Worm (Caenorhabditis elegans) whole organism, L1 larva: ENCODE results near the gene cal-1.

Experiments used
- C04F5.9 ChIP-seq: sonication (generic microtip); optimal IDR thresholded peaks from 2 replicates; lab custom pipeline; 2016; ENCODE audit warnings: missing genetic modification characterization, missing compliant biosample characterization
- F16B12.6 ChIP-seq: fragments of 150-350 bp; optimal IDR thresholded peaks from 2 replicates; lab custom pipeline; 2014; ENCODE audit warnings: missing biosample characterization, missing genetic modification characterization
- aha-1 ChIP-seq: fragments of 150-350 bp; optimal IDR thresholded peaks from 2 replicates; lab custom pipeline; 2014; ENCODE audit warnings: missing biosample characterization, missing genetic modification characterization
- alr-1 ChIP-seq: fragments of 200-800 bp; sonication (Bioruptor generic); optimal IDR thresholded peaks from 2 replicates; lab custom pipeline; 2018; ENCODE audit warnings: borderline replicate concordance, mild to moderate bottlenecking, missing genetic modification characterization, missing compliant biosample characterization
- aly-2 ChIP-seq: fragments of 150-350 bp; optimal IDR thresholded peaks from 2 replicates; lab custom pipeline; 2014; ENCODE audit warnings: missing biosample characterization, missing genetic modification characterization
- ceh-63 ChIP-seq: fragments of 200-800 bp; sonication (Bioruptor generic); optimal IDR thresholded peaks from 2 replicates; lab custom pipeline; 2018; ENCODE audit warnings: mild to moderate bottlenecking, missing genetic modification characterization, missing compliant biosample characterization
- ceh-8 ChIP-seq: fragments of 200-800 bp; sonication (Bioruptor generic); optimal IDR thresholded peaks from 2 replicates; lab custom pipeline; 2018; ENCODE audit warnings: mild to moderate bottlenecking, missing genetic modification characterization, moderate library complexity, missing compliant biosample characterization
- ceh-82 ChIP-seq, 3 experiments: fragments of 150-350 bp in 1 of 3; sonication (generic microtip) in 2 of 3; optimal IDR thresholded peaks; 2 replicates each; lab custom pipeline; 2014 to 2017; ENCODE audit warnings: missing biosample characterization in 3 of 3, missing genetic modification characterization in 3 of 3
- dsc-1 ChIP-seq: sonication (generic microtip); optimal IDR thresholded peaks from 2 replicates; lab custom pipeline; 2016; ENCODE audit warnings: mild to moderate bottlenecking, missing genetic modification characterization, missing compliant biosample characterization
- efl-1 ChIP-seq, 4 experiments: fragments of 150-350 bp; optimal IDR thresholded peaks in 3 of 4; peaks in 1 of 4; 1 replicate in 1 of 4; 2 replicates in 3 of 4; lab custom pipeline; 2014; ENCODE audit warnings: missing biosample characterization in 2 of 4, missing genetic modification characterization in 2 of 4, missing genetic modification reagents in 2 of 4
- efl-3 ChIP-seq: fragments of 200-800 bp; sonication (Bioruptor generic); optimal IDR thresholded peaks from 2 replicates; lab custom pipeline; 2018; ENCODE audit warnings: mild to moderate bottlenecking, missing genetic modification characterization, missing compliant biosample characterization
- egl-13 ChIP-seq: sonication (generic microtip); optimal IDR thresholded peaks from 2 replicates; lab custom pipeline; 2016; ENCODE audit warnings: missing genotype, missing genetic modification reagents, missing genetic modification characterization, missing compliant biosample characterization
- elt-2 ChIP-seq: sonication (generic microtip); optimal IDR thresholded peaks from 2 replicates; lab custom pipeline; 2016; ENCODE audit warnings: missing genetic modification characterization, mild to moderate bottlenecking, inconsistent platforms, missing compliant biosample characterization, missing genetic modification reagents
- elt-3 ChIP-seq, 6 experiments: fragments of 150-350 bp in 1 of 6; sonication (generic microtip); optimal IDR thresholded peaks; 2 replicates each; lab custom pipeline; 2017 to 2018; ENCODE audit warnings: missing biosample characterization in 6 of 6, missing genetic modification characterization in 6 of 6, inconsistent platforms in 1 of 6
- fkh-10 ChIP-seq: sonication (generic microtip); optimal IDR thresholded peaks from 2 replicates; lab custom pipeline; 2017; ENCODE audit warnings: missing biosample characterization, missing genetic modification reagents, missing genetic modification characterization
- fkh-8 ChIP-seq: sonication (generic microtip); optimal IDR thresholded peaks from 2 replicates; lab custom pipeline; 2016; ENCODE audit warnings: mild to moderate bottlenecking, missing genetic modification characterization, missing compliant biosample characterization
- fos-1 ChIP-seq: fragments of 150-350 bp; optimal IDR thresholded peaks from 2 replicates; lab custom pipeline; 2014; ENCODE audit warnings: missing biosample characterization, missing genetic modification characterization
- grh-1 ChIP-seq: fragments of 200-800 bp; sonication (Bioruptor generic); IDR thresholded peaks from 2 replicates; pipeline ENCODE4 v1.3.6; 2022; ENCODE audit warnings: missing genetic modification reagents, missing genetic modification characterization, missing compliant biosample characterization
- hpl-2 ChIP-seq: fragments of 150-350 bp; optimal IDR thresholded peaks from 2 replicates; lab custom pipeline; 2014; ENCODE audit warnings: missing biosample characterization, missing genetic modification reagents, missing genetic modification characterization
- isw-1 ChIP-seq: fragments of 200-800 bp; sonication (Bioruptor generic); IDR thresholded peaks from 2 replicates; pipeline ENCODE4 v1.3.6; 2022; ENCODE audit warnings: missing genetic modification characterization, missing compliant biosample characterization
- jun-1 ChIP-seq: fragments of 150-350 bp; optimal IDR thresholded peaks from 2 replicates; lab custom pipeline; 2014; ENCODE audit warnings: missing biosample characterization, missing genetic modification reagents, missing genetic modification characterization
- lin-14 ChIP-seq: fragments of 200-800 bp; sonication (Bioruptor generic); optimal IDR thresholded peaks from 2 replicates; lab custom pipeline; 2018; ENCODE audit warnings: mild to moderate bottlenecking, missing genetic modification characterization, moderate library complexity, missing compliant biosample characterization
- lin-15B ChIP-seq: fragments of 150-350 bp; sonication (generic microtip); optimal IDR thresholded peaks from 3 replicates; lab custom pipeline; 2014; ENCODE audit warnings: missing biosample characterization, missing genetic modification characterization
- lin-35 ChIP-seq, 2 experiments: fragments of 150-350 bp; optimal IDR thresholded peaks; 2 replicates each; lab custom pipeline; 2014; ENCODE audit warnings: missing biosample characterization in 2 of 2, missing genetic modification characterization in 2 of 2, missing genetic modification reagents in 2 of 2
- lin-39 ChIP-seq: fragments of 150-350 bp; optimal IDR thresholded peaks from 2 replicates; lab custom pipeline; 2014; ENCODE audit warnings: missing biosample characterization, missing genetic modification reagents, missing genetic modification characterization
- lsy-2 ChIP-seq, 2 experiments: fragments of 150-350 bp; optimal IDR thresholded peaks; 2 replicates each; lab custom pipeline; 2014; ENCODE audit warnings: missing biosample characterization in 2 of 2, missing genetic modification characterization in 2 of 2
- mab-9 ChIP-seq: fragments of 200-800 bp; sonication (Bioruptor generic); IDR thresholded peaks from 2 replicates; pipeline ENCODE4 v1.3.6; 2022; ENCODE audit warnings: missing genetic modification reagents, missing genetic modification characterization, missing compliant biosample characterization
- mef-2 ChIP-seq: fragments of 150-350 bp; optimal IDR thresholded peaks from 2 replicates; lab custom pipeline; 2014; ENCODE audit warnings: missing biosample characterization, missing genetic modification characterization
- mep-1 ChIP-seq: fragments of 150-350 bp; optimal IDR thresholded peaks from 2 replicates; lab custom pipeline; 2014; ENCODE audit warnings: missing biosample characterization, missing genetic modification characterization
- nhr-11 ChIP-seq: fragments of 150-350 bp; optimal IDR thresholded peaks from 2 replicates; lab custom pipeline; 2014; ENCODE audit warnings: missing biosample characterization, missing genetic modification characterization
- nhr-20 ChIP-seq: sonication (generic microtip); optimal IDR thresholded peaks from 2 replicates; lab custom pipeline; 2016; ENCODE audit warnings: mild to moderate bottlenecking, missing genetic modification characterization, missing compliant biosample characterization
- nhr-237 ChIP-seq: fragments of 150-350 bp; optimal IDR thresholded peaks from 2 replicates; lab custom pipeline; 2014; ENCODE audit warnings: missing biosample characterization, missing genetic modification characterization
- nhr-47 ChIP-seq: sonication (generic microtip); optimal IDR thresholded peaks from 2 replicates; lab custom pipeline; 2016; ENCODE audit warnings: mild to moderate bottlenecking, missing genetic modification characterization, moderate library complexity, missing compliant biosample characterization
- nhr-76 ChIP-seq: sonication (generic microtip); optimal IDR thresholded peaks from 2 replicates; lab custom pipeline; 2017; ENCODE audit warnings: missing biosample characterization, missing genetic modification characterization
- nhr-77 ChIP-seq: fragments of 150-350 bp; optimal IDR thresholded peaks from 2 replicates; lab custom pipeline; 2014; ENCODE audit warnings: missing biosample characterization, missing genetic modification characterization
- nhr-84 ChIP-seq: sonication (generic microtip); optimal IDR thresholded peaks from 2 replicates; lab custom pipeline; 2017; ENCODE audit warnings: missing biosample characterization, missing genetic modification characterization
- pag-3 ChIP-seq: sonication (generic microtip); optimal IDR thresholded peaks from 2 replicates; lab custom pipeline; 2017; ENCODE audit warnings: missing genetic modification characterization, mild to moderate bottlenecking, missing compliant biosample characterization, antibody characterized with exemption, borderline replicate concordance; ENCODE audit not compliant: insufficient read depth
- pax-3 ChIP-seq: fragments of 200-800 bp; sonication (Bioruptor generic); optimal IDR thresholded peaks from 2 replicates; lab custom pipeline; 2018; ENCODE audit warnings: mild to moderate bottlenecking, missing genetic modification characterization, moderate library complexity, missing compliant biosample characterization
- rnt-1 ChIP-seq: sonication (generic microtip); optimal IDR thresholded peaks from 2 replicates; lab custom pipeline; 2016; ENCODE audit warnings: mild to moderate bottlenecking, missing genetic modification characterization, moderate library complexity, missing compliant biosample characterization
- snpc-4 ChIP-seq: fragments of 150-350 bp; optimal IDR thresholded peaks from 2 replicates; lab custom pipeline; 2014; ENCODE audit warnings: missing biosample characterization, missing genetic modification characterization
- snu-23 ChIP-seq: sonication (generic microtip); optimal IDR thresholded peaks from 2 replicates; lab custom pipeline; 2016; ENCODE audit warnings: missing genetic modification characterization, missing compliant biosample characterization
- sox-4 ChIP-seq: sonication (generic microtip); optimal IDR thresholded peaks from 2 replicates; lab custom pipeline; 2016; ENCODE audit warnings: missing genetic modification characterization, missing compliant biosample characterization
- sup-37 ChIP-seq: fragments of 200-800 bp; sonication (Bioruptor generic); optimal IDR thresholded peaks from 2 replicates; lab custom pipeline; 2018; ENCODE audit warnings: mild to moderate bottlenecking, missing genetic modification characterization, missing compliant biosample characterization
- swsn-7 ChIP-seq: sonication (generic microtip); optimal IDR thresholded peaks from 2 replicates; lab custom pipeline; 2016; ENCODE audit warnings: missing genetic modification characterization, missing compliant biosample characterization
- tlp-1 ChIP-seq: fragments of 150-350 bp; optimal IDR thresholded peaks from 2 replicates; lab custom pipeline; 2014; ENCODE audit warnings: missing biosample characterization, missing genetic modification characterization
- unc-62 ChIP-seq: fragments of 150-350 bp; optimal IDR thresholded peaks from 2 replicates; lab custom pipeline; 2014; ENCODE audit warnings: missing biosample characterization, missing genetic modification reagents, missing genetic modification characterization
- unc-86 ChIP-seq: sonication (generic microtip); optimal IDR thresholded peaks from 2 replicates; lab custom pipeline; 2016; ENCODE audit warnings: missing genetic modification characterization, missing compliant biosample characterization
- unc-98 ChIP-seq: fragments of 200-800 bp; sonication (Bioruptor generic); IDR thresholded peaks from 2 replicates; pipeline ENCODE4 v1.3.6; 2022; ENCODE audit warnings: missing genetic modification characterization, missing compliant biosample characterization
- vab-15 ChIP-seq: sonication (generic microtip); optimal IDR thresholded peaks from 2 replicates; lab custom pipeline; 2017; ENCODE audit warnings: missing genotype, mild to moderate bottlenecking, missing genetic modification characterization, missing compliant biosample characterization
- xbp-1 ChIP-seq: sonication (generic microtip); optimal IDR thresholded peaks from 2 replicates; lab custom pipeline; 2016; ENCODE audit warnings: missing genetic modification characterization, missing compliant biosample characterization
- ztf-4 ChIP-seq: fragments of 150-350 bp; optimal IDR thresholded peaks from 2 replicates; lab custom pipeline; 2014; ENCODE audit warnings: missing biosample characterization, missing genetic modification characterization

The cal-1 gene

DNA sequence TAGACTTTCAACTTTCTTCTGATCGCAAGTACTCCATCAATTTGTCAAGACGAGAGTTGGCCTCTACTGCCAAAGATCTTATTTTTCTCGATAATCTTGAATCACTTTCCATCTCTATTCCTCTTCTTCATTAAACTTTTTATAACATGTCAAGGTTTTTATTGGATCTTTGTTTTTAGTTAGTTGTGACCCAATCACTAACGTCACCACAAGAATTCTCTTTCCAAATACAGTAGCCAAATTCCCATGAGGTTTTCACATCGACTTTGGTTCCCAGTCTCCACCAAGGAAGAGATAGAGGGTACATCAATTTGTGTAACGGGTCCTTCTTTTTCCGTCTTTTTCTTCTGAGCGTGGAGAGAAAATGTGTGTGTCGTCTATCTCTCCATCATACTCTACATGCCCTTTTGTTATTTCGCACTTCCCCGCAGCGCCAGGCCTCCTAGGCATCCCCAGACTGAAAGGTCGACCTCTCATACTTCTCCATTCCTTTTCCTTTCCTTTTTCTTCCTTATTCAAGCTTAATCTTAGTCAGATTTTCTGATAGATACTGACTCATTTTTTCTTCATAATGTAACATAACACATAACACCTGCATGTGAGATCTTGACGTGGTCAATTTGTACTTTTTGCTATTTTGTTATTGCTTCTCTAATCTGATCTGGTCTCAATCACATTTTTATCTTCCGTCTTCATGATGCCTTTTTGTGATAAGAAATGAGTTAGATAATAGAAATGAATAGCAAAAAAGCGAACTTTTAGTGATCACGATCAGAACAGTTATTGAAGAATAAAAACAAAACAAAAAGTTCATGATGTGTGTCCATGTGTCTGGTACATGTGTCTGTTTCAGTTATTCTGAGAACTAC lies 22.2 kb upstream of the cal-1 start:
- TF ChIP-seq pag-3 (tag; lab: Kevin White, UChicago) (no peak), efl-3 (GFP tag; lab: Kevin White, UChicago) (no peak), vab-15 (tag; lab: Kevin White, UChicago) (no peak), nhr-20 (tag; lab: Kevin White, UChicago) (no peak), mef-2 (no peak), hpl-2 (GFP tag; lab: Kevin White, UChicago) (no peak), pax-3 (tag; lab: Kevin White, UChicago) (no peak), nhr-77 (tag; lab: Kevin White, UChicago) (no peak), fkh-10 (GFP tag; lab: Kevin White, UChicago) (no peak), lin-14 (GFP tag; lab: Kevin White, UChicago) (peak; percentile 67), fos-1 (tag; lab: Kevin White, UChicago) (no peak), fkh-8 (no peak), snpc-4 (tag; lab: Kevin White, UChicago) (no peak), lin-39 (no peak), mab-9 (GFP tag; lab: Robert Waterston, UW) (no peak), lin-35 (GFP tag; optimal IDR thresholded peaks at IDR 0.05; lab: Kevin White, UChicago) (peak in 1 of 2 experiments; percentile 9), mep-1 (tag; lab: Kevin White, UChicago) (peak; percentile 45), swsn-7 (tag; lab: Kevin White, UChicago) (no peak), unc-98 (GFP tag; lab: Robert Waterston, UW) (no peak), aly-2 (tag; lab: Kevin White, UChicago) (no peak), F16B12.6 (tag; lab: Kevin White, UChicago) (no peak), rnt-1 (tag; lab: Kevin White, UChicago) (peak; percentile 9), lsy-2 (tag; optimal IDR thresholded peaks at IDR 0.05; lab: Kevin White, UChicago) (peak in 1 of 2 experiments; percentile 26), lin-15B (tag; lab: Kevin White, UChicago) (no peak), tlp-1 (tag; lab: Kevin White, UChicago) (no peak), ceh-8 (GFP tag; lab: Kevin White, UChicago) (no peak), snu-23 (GFP tag; lab: Kevin White, UChicago) (no peak), xbp-1 (tag; lab: Kevin White, UChicago) (no peak), elt-2 (tag; lab: Kevin White, UChicago) (no peak), egl-13 (tag; lab: Kevin White, UChicago) (no peak), C04F5.9 (tag; lab: Kevin White, UChicago) (no peak), ceh-63 (GFP tag; lab: Kevin White, UChicago) (no peak), nhr-47 (no peak), ztf-4 (tag; lab: Kevin White, UChicago) (no peak), sox-4 (tag; lab: Kevin White, UChicago) (no peak), aha-1 (tag; lab: Kevin White, UChicago) (no peak), ceh-82 (tag; optimal IDR thresholded peaks at IDR 0.05; lab: Kevin White, UChicago) (peak in 1 of 3 experiments; percentile 19), alr-1 (tag; lab: Kevin White, UChicago) (no peak), efl-1 (optimal IDR thresholded peaks at IDR 0.05; lab: Kevin White, UChicago) (no peak), efl-1 (GFP tag; optimal IDR thresholded peaks at IDR 0.05 in 1 of 2; lab: Kevin White, UChicago) (peak in 1 of 2 experiments; percentile 6), unc-86 (tag; lab: Kevin White, UChicago) (no peak), nhr-76 (tag; lab: Kevin White, UChicago) (no peak), unc-62 (GFP tag; lab: Kevin White, UChicago) (no peak), isw-1 (GFP tag; lab: Robert Waterston, UW) (no peak), nhr-84 (tag; lab: Kevin White, UChicago) (no peak), grh-1 (GFP tag; lab: Robert Waterston, UW) (no peak), sup-37 (GFP tag; lab: Kevin White, UChicago) (no peak), elt-3 (tag; optimal IDR thresholded peaks at IDR 0.05; lab: Kevin White, UChicago) (no peak), nhr-11 (tag; lab: Kevin White, UChicago) (no peak), jun-1 (no peak), dsc-1 (tag; lab: Kevin White, UChicago) (peak; percentile 9), nhr-237 (tag; lab: Kevin White, UChicago) (no peak)
